Worm (Caenorhabditis elegans) whole organism, L4/young adult: Measurements from ENCODE around the gene F46C5.4.

Experiments
- W03F9.2 ChIP-seq: fragments of 150-350 bp; optimal IDR thresholded peaks from 2 replicates; lab custom pipeline; 2014; ENCODE audit warnings: missing biosample characterization, missing genetic modification characterization
- dao-5 ChIP-seq: sonication (generic microtip); optimal IDR thresholded peaks from 2 replicates; lab custom pipeline; 2016; ENCODE audit warnings: missing genotype, missing genetic modification characterization, moderate library complexity, missing compliant biosample characterization
- him-1 ChIP-seq: sonication (generic microtip); optimal IDR thresholded peaks from 2 replicates; lab custom pipeline; 2016; ENCODE audit warnings: missing genotype, missing genetic modification reagents, missing genetic modification characterization, missing compliant biosample characterization

Gene F46C5.4

ce11 chrII:8835857-8836256, at the start of gene F46C5.4:
TSS of gene F46C5.4 (plus strand) at chrII:8836078.
- TF ChIP-seq him-1 (tag; lab: Kevin White, UChicago) (no peak), dao-5 (tag; lab: Kevin White, UChicago) (no peak), W03F9.2 (no peak)

ce11 chrII:8787376-8787775, 48.5 kb upstream of the F46C5.4 start:
- peak; percentile 68 for TF ChIP-seq him-1 (tag; lab: Kevin White, UChicago)
- no peak for TF ChIP-seq dao-5 (tag; lab: Kevin White, UChicago)
- TF ChIP-seq W03F9.2 = peak; percentile 84

- no peak for TF ChIP-seq him-1 (tag; lab: Kevin White, UChicago)
- TF ChIP-seq dao-5 (tag; lab: Kevin White, UChicago) = no peak
- TF ChIP-seq W03F9.2 = no peak
Measured at ce11 chrII:8788752-8789151, 47.1 kb upstream of the F46C5.4 start.

- TF ChIP-seq dao-5 (tag; lab: Kevin White, UChicago) (no peak), W03F9.2 (peak; percentile 53)
Measured at ce11 chrII:8789828-8790558, 45.9 kb upstream of the F46C5.4 start, which contains the start of gene F07H5.13. TSS of gene F07H5.13 (plus strand) at chrII:8790557.

- no peak for TF ChIP-seq dao-5 (tag; lab: Kevin White, UChicago)
- TF ChIP-seq W03F9.2 = no peak
- TF ChIP-seq him-1 (tag; lab: Kevin White, UChicago) = no peak
Measured at ce11 chrII:8792640-8793039, 43.2 kb upstream of the F46C5.4 start, which contains the start of gene idpa-2. TSS of gene idpa-2 (minus strand) at chrII:8792740.

- TF ChIP-seq him-1 (tag; lab: Kevin White, UChicago) = no peak
- no peak for TF ChIP-seq dao-5 (tag; lab: Kevin White, UChicago)
- TF ChIP-seq W03F9.2 = no peak
Measured at ce11 chrII:8794072-8794471, 41.8 kb upstream of the F46C5.4 start, which contains the start of gene F07H5.7. TSS of gene F07H5.7 (minus strand) at chrII:8794172.

ce11 chrII:8795227-8795626, 40.7 kb upstream of the F46C5.4 start:
- no peak for TF ChIP-seq dao-5 (tag; lab: Kevin White, UChicago)

ce11 chrII:8796391-8796790, 39.5 kb upstream of the F46C5.4 start:
- TF ChIP-seq him-1 (tag; lab: Kevin White, UChicago) (peak; percentile 90), dao-5 (tag; lab: Kevin White, UChicago) (no peak), W03F9.2 (peak; percentile 6)

ce11 chrII:8799725-8800124, 36.2 kb upstream of the F46C5.4 start:
- TF ChIP-seq dao-5 (tag; lab: Kevin White, UChicago) (no peak), W03F9.2 (no peak), him-1 (tag; lab: Kevin White, UChicago) (no peak)

ce11 chrII:8800830-8801229, 35.0 kb upstream of the F46C5.4 start, which contains the start of gene appg-2:
TSS of gene appg-2 (plus strand) at chrII:8801130.
- no peak for TF ChIP-seq W03F9.2
- TF ChIP-seq him-1 (tag; lab: Kevin White, UChicago) = no peak
- TF ChIP-seq dao-5 (tag; lab: Kevin White, UChicago) = no peak

- no peak for TF ChIP-seq him-1 (tag; lab: Kevin White, UChicago)
- TF ChIP-seq dao-5 (tag; lab: Kevin White, UChicago) = no peak
- no peak for TF ChIP-seq W03F9.2
Measured at ce11 chrII:8806921-8807320, 29.0 kb upstream of the F46C5.4 start, which contains the start of gene pho-13. TSS of gene pho-13 (minus strand) at chrII:8807021.

ce11 chrII:8808482-8808881, 27.4 kb upstream of the F46C5.4 start, which contains the start of gene F07H5.10:
TSS of gene F07H5.10 (minus strand) at chrII:8808582.
- TF ChIP-seq W03F9.2 (no peak), him-1 (tag; lab: Kevin White, UChicago) (no peak), dao-5 (tag; lab: Kevin White, UChicago) (no peak)

ce11 chrII:8810679-8811413, 25.0 kb upstream of the F46C5.4 start, which contains the start of the genes F46C5.9 and rer-1:
TSS of gene F46C5.9 (minus strand) at chrII:8810729.
TSS of gene rer-1 (plus strand) at chrII:8811370.
- TF ChIP-seq W03F9.2 (peak; percentile 60), dao-5 (tag; lab: Kevin White, UChicago) (no peak)

- no peak for TF ChIP-seq W03F9.2
- no peak for TF ChIP-seq him-1 (tag; lab: Kevin White, UChicago)
- TF ChIP-seq dao-5 (tag; lab: Kevin White, UChicago) = no peak
Measured at ce11 chrII:8811825-8812224, 24.1 kb upstream of the F46C5.4 start.
